Fruit fly (Drosophila melanogaster): Measurements from ENCODE around the gene Rbp1.

Gene Rbp1

DNA sequence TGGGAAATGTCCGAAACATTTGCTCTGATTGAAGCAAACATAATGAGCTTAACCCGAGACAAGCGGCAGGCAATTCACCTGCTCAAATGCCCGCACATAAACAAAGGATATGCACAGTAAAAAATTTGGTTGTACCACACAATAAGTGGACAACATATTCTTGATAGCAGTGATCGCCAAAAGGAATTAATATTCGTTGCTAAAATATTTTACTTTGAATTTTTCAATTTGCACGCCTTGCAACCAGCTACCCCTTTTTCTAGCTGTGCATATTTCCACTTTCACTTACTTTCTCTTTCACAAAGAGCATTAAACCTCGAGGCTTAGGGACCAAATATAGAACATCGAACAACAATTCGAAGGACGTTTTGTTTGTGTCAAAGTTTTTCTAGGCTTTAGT lies 36.5 kb upstream of the Rbp1 start (continued):
- TF ChIP-seq MTF-1 (GFP tag; optimal IDR thresholded peaks at IDR 0.05; ENCODE audit: borderline replicate concordance), result no peak
- peak; percentile 9 for TF ChIP-seq CG13624 (GFP tag; optimal IDR thresholded peaks at IDR 0.05)
- TF ChIP-seq CG13894 (tag; optimal IDR thresholded peaks at IDR 0.05), result no peak
- no peak for TF ChIP-seq Pdp1 (GFP tag; optimal IDR thresholded peaks at IDR 0.05)
- TF ChIP-seq inv (GFP tag; IDR thresholded peaks at IDR 0.05; ENCODE audit: partially characterized antibody), result no peak
- TF ChIP-seq CG4328 (GFP tag; optimal IDR thresholded peaks at IDR 0.05), result no peak
- no peak for TF ChIP-seq disco-r (GFP tag; optimal IDR thresholded peaks at IDR 0.05)
- TF ChIP-seq croc (GFP tag; conservative IDR thresholded peaks at IDR 0.05), result no peak
- TF ChIP-seq dati (GFP tag; IDR thresholded peaks at IDR 0.05), result no peak
- no peak for TF ChIP-seq fd102C (GFP tag; optimal IDR thresholded peaks at IDR 0.05)
- TF ChIP-seq CG12744 (GFP tag; optimal IDR thresholded peaks at IDR 0.05), result no peak
- TF ChIP-seq HLHmδ (GFP tag; optimal IDR thresholded peaks at IDR 0.05), result no peak
- no peak for TF ChIP-seq onecut (GFP tag; IDR thresholded peaks at IDR 0.05)
- no peak for TF ChIP-seq Lim3 (GFP tag; IDR thresholded peaks at IDR 0.05)
- no peak for TF ChIP-seq dpn (GFP tag; optimal IDR thresholded peaks at IDR 0.05)
- TF ChIP-seq tup (GFP tag; optimal IDR thresholded peaks at IDR 0.05), result no peak
- TF ChIP-seq D19B (GFP tag; optimal IDR thresholded peaks at IDR 0.05), result no peak
- TF ChIP-seq grau (tag; optimal IDR thresholded peaks at IDR 0.05), result no peak
- no peak for TF ChIP-seq Bdp1 (GFP tag; optimal IDR thresholded peaks at IDR 0.05)
- no peak for TF ChIP-seq ara (GFP tag; IDR thresholded peaks at IDR 0.05)
- TF ChIP-seq ro (GFP tag; IDR thresholded peaks at IDR 0.05), result no peak
- TF ChIP-seq CG2199 (GFP tag; IDR thresholded peaks at IDR 0.05), result no peak
- no peak for TF ChIP-seq CG2889 (GFP tag; IDR thresholded peaks at IDR 0.05)
- no peak for TF ChIP-seq Atf6 (GFP tag; IDR thresholded peaks at IDR 0.05)
- no peak for TF ChIP-seq ttk (GFP tag; IDR thresholded peaks at IDR 0.05)
- TF ChIP-seq CG8478 (optimal IDR thresholded peaks at IDR 0.05), result no peak
- no peak for TF ChIP-seq CG12659 (GFP tag; optimal IDR thresholded peaks at IDR 0.05)
- peak; percentile 13 for TF ChIP-seq lilli (GFP tag; optimal IDR thresholded peaks at IDR 0.05)
- no peak for TF ChIP-seq HLH4C (GFP tag; IDR thresholded peaks at IDR 0.05; ENCODE audit: partially characterized antibody)
- no peak for TF ChIP-seq CG18476 (GFP tag; optimal IDR thresholded peaks at IDR 0.05)
- TF ChIP-seq phol (tag; optimal IDR thresholded peaks at IDR 0.05), result no peak
- TF ChIP-seq salm (tag; optimal IDR thresholded peaks at IDR 0.05), result no peak
- peak; percentile 49; the same call in 1 of the 2 replicates for TF ChIP-seq slbo (GFP tag; IDR thresholded peaks at IDR 0.05)
- TF ChIP-seq Hr78 (GFP tag; optimal IDR thresholded peaks at IDR 0.05), result no peak
- no peak for TF ChIP-seq CG3995 (GFP tag; optimal IDR thresholded peaks at IDR 0.05)
- no peak for TF ChIP-seq CG43689 (GFP tag; IDR thresholded peaks at IDR 0.05)
- TF ChIP-seq CG33213 (GFP tag; optimal IDR thresholded peaks at IDR 0.05), result no peak
- no peak for TF ChIP-seq ewg (GFP tag; optimal IDR thresholded peaks at IDR 0.05)
- TF ChIP-seq CG8765 (GFP tag; IDR thresholded peaks at IDR 0.05), result no peak
- TF ChIP-seq CG12071 (GFP tag; optimal IDR thresholded peaks at IDR 0.05), result no peak
- TF ChIP-seq stc (GFP tag; IDR thresholded peaks at IDR 0.05), result 0 out of 2 replicates have a peak, but pooled peaks have one; percentile 13
- no peak for TF ChIP-seq CG16779 (GFP tag; IDR thresholded peaks at IDR 0.05)
- TF ChIP-seq CG10209 (GFP tag; optimal IDR thresholded peaks at IDR 0.05), result no peak
- no peak for TF ChIP-seq kay (GFP tag; optimal IDR thresholded peaks at IDR 0.05)
- no peak for TF ChIP-seq CG6791 (GFP tag; IDR thresholded peaks at IDR 0.05; ENCODE audit: partially characterized antibody)
- TF ChIP-seq repo (GFP tag; optimal IDR thresholded peaks at IDR 0.05), result no peak
- 0 out of 2 replicates have a peak, but pooled peaks have one; percentile 30 for TF ChIP-seq E2f1 (GFP tag; IDR thresholded peaks at IDR 0.05)
- no peak for TF ChIP-seq chm (GFP tag; IDR thresholded peaks at IDR 0.05)
- no peak for TF ChIP-seq Bgb (GFP tag; IDR thresholded peaks at IDR 0.05; ENCODE audit: partially characterized antibody)
- no peak for TF ChIP-seq CG4404 (GFP tag; IDR thresholded peaks at IDR 0.05)
- TF ChIP-seq jumu (GFP tag; optimal IDR thresholded peaks at IDR 0.05), result no peak
- no peak for TF ChIP-seq Opbp (GFP tag; IDR thresholded peaks at IDR 0.05; ENCODE audit: partially characterized antibody)
